Fruit fly (Drosophila melanogaster): Measurements from ENCODE around the gene CG3168.

The CG3168 gene

DNA sequence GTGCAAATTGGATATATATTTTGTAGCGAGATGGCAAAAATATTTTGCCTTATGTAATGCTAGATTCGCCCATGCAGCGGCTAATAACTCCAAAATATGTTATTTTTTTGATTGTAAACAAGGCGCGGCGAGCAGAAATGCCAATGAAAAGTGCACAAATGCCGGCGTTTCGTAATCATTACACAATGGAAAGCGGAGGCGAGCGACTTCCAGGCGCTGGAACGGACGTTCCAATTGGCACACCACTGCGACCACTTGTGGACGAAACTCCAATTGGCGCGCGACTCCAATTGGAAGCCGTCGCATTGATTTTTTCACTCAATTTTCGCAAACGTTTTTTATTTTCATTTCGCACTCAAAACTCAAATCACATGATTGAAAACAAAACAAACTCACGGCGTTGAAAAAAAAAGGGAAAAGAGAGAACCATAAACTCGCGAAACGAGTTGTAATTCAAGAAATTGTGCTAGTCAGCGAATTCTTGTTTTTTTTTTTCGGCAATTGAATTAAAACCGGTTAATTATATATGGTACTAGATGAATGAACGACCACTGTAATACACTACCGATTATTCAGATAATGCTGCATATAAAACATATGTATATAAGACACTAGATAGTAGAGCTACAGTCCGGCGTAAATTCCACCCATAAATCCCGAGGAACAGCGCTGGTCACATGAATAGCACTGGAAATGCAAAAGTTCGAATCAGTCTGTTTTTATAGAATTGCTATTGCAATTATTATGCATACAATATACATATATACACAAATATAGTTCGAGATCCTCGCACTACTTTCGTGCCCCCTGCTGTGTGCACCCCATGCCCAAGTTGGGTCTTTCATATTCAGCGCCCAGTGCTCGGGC, 60.9 kb downstream of the CG3168 start, which contains the start of gene ND-ASHI (continued):
- peak; percentile 60 for TF ChIP-seq CG3163 (GFP tag; optimal IDR thresholded peaks at IDR 0.05)
- peak; percentile 89 for TF ChIP-seq CG10274 (GFP tag; optimal IDR thresholded peaks at IDR 0.05)
- TF ChIP-seq ttk (GFP tag; IDR thresholded peaks at IDR 0.05): peak; percentile 93
- TF ChIP-seq cad (GFP tag; optimal IDR thresholded peaks at IDR 0.05): no peak
- TF ChIP-seq CG13287 (GFP tag; IDR thresholded peaks at IDR 0.05; ENCODE audit: partially characterized antibody): no peak; the same call in 1 of the 2 replicates
- peak; percentile 87 for TF ChIP-seq CG1529 (GFP tag; optimal IDR thresholded peaks at IDR 0.05)
- peak; percentile 86 for TF ChIP-seq CG10959 (GFP tag; IDR thresholded peaks at IDR 0.05)
- TF ChIP-seq gsb (GFP tag; IDR thresholded peaks at IDR 0.05): peak; percentile 91
- peak; percentile 97 for TF ChIP-seq CG17328 (GFP tag; IDR thresholded peaks at IDR 0.05)
- peak; percentile 87 for TF ChIP-seq CG43689 (GFP tag; IDR thresholded peaks at IDR 0.05)
- TF ChIP-seq ftz-f1 (GFP tag; optimal IDR thresholded peaks at IDR 0.05): peak; percentile 69
- peak; percentile 76 for TF ChIP-seq trh (GFP tag; optimal IDR thresholded peaks at IDR 0.05)
- peak; percentile 83 for TF ChIP-seq CG4328 (GFP tag; optimal IDR thresholded peaks at IDR 0.05)
- peak; percentile 90 for TF ChIP-seq CG6254 (GFP tag; optimal IDR thresholded peaks at IDR 0.05)
- TF ChIP-seq CG12299 (tag; optimal IDR thresholded peaks at IDR 0.05): peak; percentile 91
- no peak for TF ChIP-seq tll (GFP tag; optimal IDR thresholded peaks at IDR 0.05)
- peak; percentile 90 for TF ChIP-seq Hr3 (GFP tag; optimal IDR thresholded peaks at IDR 0.05)
- peak; percentile 98 for TF ChIP-seq Drgx (GFP tag; IDR thresholded peaks at IDR 0.05)
- peak; percentile 89 for TF ChIP-seq MTF-1 (GFP tag; optimal IDR thresholded peaks at IDR 0.05; ENCODE audit: borderline replicate concordance)
- TF ChIP-seq CTCF (GFP tag; optimal IDR thresholded peaks at IDR 0.05): peak; percentile 66
- peak; percentile 92 for TF ChIP-seq grau (tag; optimal IDR thresholded peaks at IDR 0.05)
- peak; percentile 60; the same call in 2 of the 3 replicates for TF ChIP-seq z (GFP tag; IDR thresholded peaks at IDR 0.05)
- TF ChIP-seq CG15011 (GFP tag; optimal IDR thresholded peaks at IDR 0.05): peak; percentile 91
- TF ChIP-seq unc-4 (GFP tag; IDR thresholded peaks at IDR 0.05; ENCODE audit: partially characterized antibody): no peak
- no peak for TF ChIP-seq knrl (GFP tag; IDR thresholded peaks at IDR 0.05; ENCODE audit: partially characterized antibody)
- TF ChIP-seq al (GFP tag; IDR thresholded peaks at IDR 0.05): peak; percentile 95
- TF ChIP-seq CG14441 (GFP tag; IDR thresholded peaks at IDR 0.05): peak; percentile 99
- TF ChIP-seq Stat92E (GFP tag; optimal IDR thresholded peaks at IDR 0.05): no peak
- TF ChIP-seq CG9609 (GFP tag; optimal IDR thresholded peaks at IDR 0.05): peak; percentile 84
- peak; percentile 92 for TF ChIP-seq danr (GFP tag; IDR thresholded peaks at IDR 0.05)
- TF ChIP-seq CG13296 (GFP tag; optimal IDR thresholded peaks at IDR 0.05): peak; percentile 95
- peak; percentile 91 for TF ChIP-seq CG2889 (GFP tag; IDR thresholded peaks at IDR 0.05)
- peak; percentile 87 for TF ChIP-seq wek (GFP tag; optimal IDR thresholded peaks at IDR 0.05)
- no peak for TF ChIP-seq Trl (optimal IDR thresholded peaks at IDR 0.05)
- TF ChIP-seq Trl (GFP tag; optimal IDR thresholded peaks at IDR 0.05): peak; percentile 90
- TF ChIP-seq CG5180 (GFP tag; optimal IDR thresholded peaks at IDR 0.05): peak; percentile 85
- peak; percentile 89 for TF ChIP-seq cas (GFP tag; IDR thresholded peaks at IDR 0.05)
- TF ChIP-seq CG11560 (tag; IDR thresholded peaks at IDR 0.05): peak; percentile 89
- TF ChIP-seq dm (GFP tag; optimal IDR thresholded peaks at IDR 0.05): peak; percentile 71
- 0 out of 2 replicates have a peak, but pooled peaks have one; percentile 28 for TF ChIP-seq crol (GFP tag; IDR thresholded peaks at IDR 0.05)
- peak; percentile 85 for TF ChIP-seq Ravus (GFP tag; IDR thresholded peaks at IDR 0.05)
- no peak for TF ChIP-seq pita (GFP tag; optimal IDR thresholded peaks at IDR 0.05)
- TF ChIP-seq fd102C (GFP tag; optimal IDR thresholded peaks at IDR 0.05): peak; percentile 15
- TF ChIP-seq fd3F (GFP tag; optimal IDR thresholded peaks at IDR 0.05): peak; percentile 90
- TF ChIP-seq CG10147 (GFP tag; optimal IDR thresholded peaks at IDR 0.05): peak; percentile 96
- TF ChIP-seq luna (GFP tag; optimal IDR thresholded peaks at IDR 0.05): peak; percentile 83

All from whole organism, embryonic.